Worm (Caenorhabditis elegans) whole organism, L1 larva: ENCODE measurements around the gene F46H5.2.

Source experiments
- lin-39 ChIP-seq: fragments of 150-350 bp; optimal IDR thresholded peaks from 2 replicates; lab custom pipeline; 2014; ENCODE audit warnings: missing biosample characterization, missing genetic modification reagents, missing genetic modification characterization
- mdl-1 ChIP-seq, 2 experiments: fragments of 150-350 bp; optimal IDR thresholded peaks; 2 replicates each; lab custom pipeline; 2014 to 2017; ENCODE audit warnings: missing biosample characterization in 2 of 2, missing genetic modification characterization in 2 of 2, inconsistent platforms in 1 of 2
- skn-1 ChIP-seq: fragments of 150-350 bp; optimal IDR thresholded peaks from 2 replicates; lab custom pipeline; 2014; ENCODE audit warnings: missing biosample characterization, missing genetic modification characterization

DNA sequence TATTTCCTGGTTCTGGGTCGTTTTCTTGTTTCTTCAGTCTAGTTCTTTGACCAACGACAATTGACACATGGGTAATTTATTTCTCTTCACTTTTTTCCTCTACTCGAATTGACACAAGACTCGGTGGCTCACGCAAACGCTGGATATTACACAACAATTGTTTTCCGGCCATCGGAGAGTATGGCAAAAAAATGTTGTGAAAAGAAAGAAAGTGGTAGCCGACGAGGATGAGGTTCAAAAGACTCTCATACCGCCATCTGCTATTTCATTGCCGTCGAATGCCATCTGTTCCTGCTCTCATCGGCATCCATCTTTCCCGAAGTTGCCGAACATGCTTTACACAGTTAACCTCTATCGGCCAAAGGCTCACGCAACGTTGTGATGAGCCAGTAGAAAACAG, 28.7 kb upstream of the F46H5.2 start:
- TF ChIP-seq mdl-1 (tag; optimal IDR thresholded peaks at IDR 0.05; lab: Kevin White, UChicago), result no peak
- peak; percentile 25 for TF ChIP-seq lin-39 (tag; lab: Kevin White, UChicago)
- no peak for TF ChIP-seq skn-1 (tag; lab: Kevin White, UChicago)
